Worm (Caenorhabditis elegans) whole organism, late embryonic: ENCODE measurements around the gene K02D3.2.

ENCODE experiments used
- F13H6.1 ChIP-seq: sonication (generic microtip); optimal IDR thresholded peaks from 2 replicates; lab custom pipeline; 2016; ENCODE audit warnings: missing genetic modification characterization, missing compliant biosample characterization
- ahr-1 ChIP-seq: sonication (generic microtip); optimal IDR thresholded peaks from 2 replicates; lab custom pipeline; 2016; ENCODE audit warnings: missing genetic modification characterization, missing compliant biosample characterization
- ama-1 ChIP-seq: fragments of 150-350 bp; optimal IDR thresholded peaks from 2 replicates; lab custom pipeline; 2014
- ceh-14 ChIP-seq: sonication (generic microtip); optimal IDR thresholded peaks from 2 replicates; lab custom pipeline; 2016; ENCODE audit warnings: missing genotype, missing genetic modification characterization, missing compliant biosample characterization
- ceh-19 ChIP-seq: fragments of 200-800 bp; sonication (Bioruptor generic); optimal IDR thresholded peaks from 2 replicates; lab custom pipeline; 2018; ENCODE audit warnings: mild to moderate bottlenecking, missing genetic modification characterization, missing compliant biosample characterization
- ceh-2 ChIP-seq: sonication (generic microtip); optimal IDR thresholded peaks from 2 replicates; lab custom pipeline; 2016; ENCODE audit warnings: missing genotype, missing genetic modification characterization, missing compliant biosample characterization
- ceh-22 ChIP-seq: sonication (generic microtip); optimal IDR thresholded peaks from 2 replicates; lab custom pipeline; 2017; ENCODE audit warnings: missing biosample characterization, missing genetic modification characterization
- ceh-24 ChIP-seq: sonication (generic microtip); optimal IDR thresholded peaks from 2 replicates; lab custom pipeline; 2016; ENCODE audit warnings: mild to moderate bottlenecking, missing genetic modification characterization, missing compliant biosample characterization
- ceh-48 ChIP-seq: sonication (generic microtip); optimal IDR thresholded peaks from 2 replicates; lab custom pipeline; 2016; ENCODE audit warnings: missing genetic modification characterization, inconsistent platforms, missing compliant biosample characterization
- che-1 ChIP-seq: sonication (generic microtip); optimal IDR thresholded peaks from 2 replicates; lab custom pipeline; 2016; ENCODE audit warnings: mild to moderate bottlenecking, missing genetic modification characterization, missing compliant biosample characterization
- dve-1 ChIP-seq: sonication (generic microtip); optimal IDR thresholded peaks from 2 replicates; lab custom pipeline; 2017; ENCODE audit warnings: antibody characterized with exemption, mild to moderate bottlenecking, missing genetic modification characterization, missing compliant biosample characterization
- elt-4 ChIP-seq: sonication (generic microtip); optimal IDR thresholded peaks from 2 replicates; lab custom pipeline; 2016; ENCODE audit warnings: missing genetic modification characterization, missing compliant biosample characterization
- fax-1 ChIP-seq: sonication (generic microtip); optimal IDR thresholded peaks from 2 replicates; lab custom pipeline; 2016; ENCODE audit warnings: missing genotype, missing genetic modification characterization, missing compliant biosample characterization
- fkh-10 ChIP-seq: fragments of 150-350 bp; optimal IDR thresholded peaks from 2 replicates; lab custom pipeline; 2014; ENCODE audit warnings: missing biosample characterization, missing genetic modification reagents, missing genetic modification characterization
- hlh-13 ChIP-seq: fragments of 200-800 bp; sonication (Bioruptor generic); optimal IDR thresholded peaks from 2 replicates; lab custom pipeline; 2018; ENCODE audit warnings: mild to moderate bottlenecking, missing genetic modification characterization, missing compliant biosample characterization
- hlh-15 ChIP-seq: sonication (generic microtip); optimal IDR thresholded peaks from 2 replicates; lab custom pipeline; 2016; ENCODE audit warnings: missing genetic modification characterization, missing compliant biosample characterization
- hlh-30 ChIP-seq: sonication (generic microtip); optimal IDR thresholded peaks from 2 replicates; lab custom pipeline; 2017; ENCODE audit warnings: antibody characterized with exemption, missing genetic modification characterization, missing compliant biosample characterization; ENCODE audit not compliant: insufficient read depth
- hlh-6 ChIP-seq: sonication (generic microtip); optimal IDR thresholded peaks from 2 replicates; lab custom pipeline; 2016; ENCODE audit warnings: missing genotype, missing genetic modification characterization, missing compliant biosample characterization
- hlh-8 ChIP-seq: sonication (generic microtip); optimal IDR thresholded peaks from 2 replicates; lab custom pipeline; 2016; ENCODE audit warnings: missing genotype, missing genetic modification characterization, missing compliant biosample characterization
- madf-2 ChIP-seq: sonication (generic microtip); optimal IDR thresholded peaks from 2 replicates; lab custom pipeline; 2017; ENCODE audit warnings: missing genetic modification characterization, missing compliant biosample characterization
- npax-4 ChIP-seq: sonication (generic microtip); optimal IDR thresholded peaks from 2 replicates; lab custom pipeline; 2016; ENCODE audit warnings: missing genetic modification characterization, missing compliant biosample characterization
- odd-2 ChIP-seq: sonication (generic microtip); optimal IDR thresholded peaks from 2 replicates; lab custom pipeline; 2017; ENCODE audit warnings: antibody characterized with exemption, mild to moderate bottlenecking, missing genetic modification characterization, missing compliant biosample characterization
- pag-3 ChIP-seq: sonication (generic microtip); optimal IDR thresholded peaks from 2 replicates; lab custom pipeline; 2016; ENCODE audit warnings: missing compliant biosample characterization, missing genetic modification characterization, borderline replicate concordance
- pat-9 ChIP-seq: fragments of 200-800 bp; sonication (Bioruptor generic); optimal IDR thresholded peaks from 2 replicates; lab custom pipeline; 2018; ENCODE audit warnings: mild to moderate bottlenecking, missing genetic modification characterization, moderate library complexity, missing compliant biosample characterization
- pha-4 ChIP-seq: fragments of 150-350 bp; optimal IDR thresholded peaks from 2 replicates; lab custom pipeline; 2018; ENCODE audit warnings: missing biosample characterization, missing genetic modification reagents, missing genetic modification characterization
- ref-2 ChIP-seq: sonication (generic microtip); optimal IDR thresholded peaks from 2 replicates; lab custom pipeline; 2016; ENCODE audit warnings: missing genetic modification characterization, missing compliant biosample characterization
- sox-2 ChIP-seq: fragments of 200-800 bp; sonication (Bioruptor generic); IDR thresholded peaks from 2 replicates; pipeline ENCODE4 v1.3.6; 2022; ENCODE audit warnings: missing genetic modification reagents, missing genetic modification characterization, missing compliant biosample characterization
- sox-4 ChIP-seq: sonication (generic microtip); optimal IDR thresholded peaks from 2 replicates; lab custom pipeline; 2017; ENCODE audit warnings: mild to moderate bottlenecking, missing genetic modification characterization, inconsistent platforms, missing compliant biosample characterization
- tbx-2 ChIP-seq: sonication (generic microtip); optimal IDR thresholded peaks from 2 replicates; lab custom pipeline; 2016; ENCODE audit warnings: missing genetic modification characterization, missing compliant biosample characterization
- tbx-7 ChIP-seq: sonication (generic microtip); optimal IDR thresholded peaks from 2 replicates; lab custom pipeline; 2016; ENCODE audit warnings: missing genotype, missing genetic modification characterization, missing compliant biosample characterization
- ttx-3 ChIP-seq: sonication (generic microtip); optimal IDR thresholded peaks from 2 replicates; lab custom pipeline; 2016; ENCODE audit warnings: missing genetic modification reagents, missing genetic modification characterization, missing compliant biosample characterization
- unc-3 ChIP-seq, 2 experiments: fragments of 200-800 bp in 1 of 2; sonication (Bioruptor generic) in 1 of 2; sonication (generic microtip) in 1 of 2; conservative IDR thresholded peaks in 1 of 2; optimal IDR thresholded peaks in 1 of 2; 2 replicates each; pipeline versions ENCODE4 v1.3.6 to Lab custom; 2016 to 2022; ENCODE audit warnings: missing compliant biosample characterization in 2 of 2, missing genetic modification characterization in 2 of 2, missing genetic modification reagents in 1 of 2
- unc-42 ChIP-seq: sonication (generic microtip); optimal IDR thresholded peaks from 2 replicates; lab custom pipeline; 2016; ENCODE audit warnings: missing genotype, missing genetic modification characterization, missing compliant biosample characterization

K02D3.2 gene

DNA sequence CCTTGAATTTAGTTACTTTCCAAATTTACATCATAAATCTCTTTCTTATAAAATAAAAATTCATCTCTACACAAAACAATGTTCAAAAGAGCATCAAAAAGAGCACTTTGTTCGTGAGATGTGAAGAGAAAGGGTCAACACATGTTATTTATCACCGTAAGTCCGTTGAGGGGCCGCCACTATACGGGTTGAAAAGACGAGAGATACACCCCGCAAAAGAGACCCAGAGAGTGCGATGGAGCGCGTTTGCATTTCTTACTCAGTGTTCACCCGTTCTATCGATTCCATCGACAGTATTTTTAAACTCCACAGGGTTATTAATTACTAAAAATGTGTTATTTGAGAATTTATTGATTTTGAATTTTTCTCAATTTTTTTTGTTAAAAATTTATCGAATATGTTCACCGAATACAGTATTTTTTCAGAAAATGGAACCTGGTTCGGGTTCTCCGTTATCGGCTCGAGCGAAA is 15.1 kb upstream of the K02D3.2 start, which contains the start of gene pix-1 (continued):
- no peak for TF ChIP-seq ceh-2 (tag; lab: Kevin White, UChicago)
- peak; percentile 9 for TF ChIP-seq tbx-2 (tag; lab: Kevin White, UChicago)
- TF ChIP-seq dve-1 = no peak
- no peak for TF ChIP-seq pat-9 (tag; lab: Kevin White, UChicago)
- no peak for TF ChIP-seq hlh-13
- no peak for TF ChIP-seq che-1 (tag; lab: Kevin White, UChicago)
- no peak for TF ChIP-seq unc-42 (tag; lab: Kevin White, UChicago)
- TF ChIP-seq unc-3 (GFP tag; conservative IDR thresholded peaks at IDR 0.05; lab: Robert Waterston, UW) = no peak
- TF ChIP-seq unc-3 (tag; optimal IDR thresholded peaks at IDR 0.05; lab: Kevin White, UChicago) = no peak
- no peak for TF ChIP-seq hlh-6 (tag; lab: Kevin White, UChicago)
- TF ChIP-seq hlh-8 (tag; lab: Kevin White, UChicago) = peak; percentile 76
- TF ChIP-seq ceh-14 (tag; lab: Kevin White, UChicago) = no peak
- no peak for TF ChIP-seq hlh-30 (tag; lab: Kevin White, UChicago)
- TF ChIP-seq F13H6.1 (tag; lab: Kevin White, UChicago) = no peak
- TF ChIP-seq pha-4 (tag; lab: Kevin White, UChicago) = no peak
- TF ChIP-seq ceh-48 = peak; percentile 14
- no peak for TF ChIP-seq sox-2 (GFP tag; lab: Robert Waterston, UW)
- TF ChIP-seq odd-2 = no peak
- no peak for TF ChIP-seq ahr-1 (tag; lab: Kevin White, UChicago)

DNA sequence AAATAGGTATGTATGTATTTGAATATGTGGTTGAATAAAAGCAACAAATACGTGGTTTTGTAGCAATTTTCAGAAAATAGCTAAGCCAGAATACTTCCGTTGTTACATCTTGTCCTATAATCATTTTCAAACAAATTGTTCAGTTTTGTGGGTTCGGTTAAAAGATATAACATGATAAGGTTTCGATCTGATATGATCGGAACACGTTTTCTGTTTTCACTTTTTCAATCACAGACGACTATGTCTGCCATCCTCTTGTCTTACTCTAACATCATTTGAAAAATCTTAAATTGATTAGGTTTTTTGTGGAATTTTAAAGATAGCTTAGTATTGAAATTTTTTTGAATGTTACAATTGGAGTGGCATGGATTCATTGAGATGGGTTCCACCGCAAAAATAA is 14.5 kb upstream of the K02D3.2 start:
- no peak for TF ChIP-seq unc-3 (GFP tag; conservative IDR thresholded peaks at IDR 0.05; lab: Robert Waterston, UW)
- TF ChIP-seq unc-3 (tag; optimal IDR thresholded peaks at IDR 0.05; lab: Kevin White, UChicago) = no peak

DNA sequence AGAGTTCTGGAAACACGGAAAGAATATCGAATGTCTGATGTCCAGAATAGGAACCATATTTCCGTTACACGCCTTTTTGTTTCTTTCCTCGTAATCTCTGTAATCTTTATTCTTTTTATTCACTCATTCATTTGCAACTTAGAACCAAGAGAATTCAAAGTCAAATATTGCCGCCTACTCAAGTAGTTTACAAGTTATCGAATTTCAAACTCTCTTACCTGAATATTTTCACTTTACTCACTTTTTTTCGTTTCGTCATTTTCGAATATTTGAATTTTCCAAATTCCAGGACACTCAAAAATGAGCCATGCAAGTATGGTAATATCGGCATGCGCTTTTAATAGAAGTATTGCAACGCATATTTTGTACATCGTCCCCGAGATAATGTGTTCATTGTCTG is 12.6 kb upstream of the K02D3.2 start, which contains the start of gene K11E4.6:
TSS of gene K11E4.6 (plus strand) at position 301 of the 400 bp plus-strand sequence.
- TF ChIP-seq fax-1 (tag; lab: Kevin White, UChicago) = no peak
- no peak for TF ChIP-seq hlh-8 (tag; lab: Kevin White, UChicago)
- no peak for TF ChIP-seq fkh-10 (GFP tag; lab: Kevin White, UChicago)
- no peak for TF ChIP-seq ref-2 (tag; lab: Kevin White, UChicago)
- no peak for TF ChIP-seq ceh-14 (tag; lab: Kevin White, UChicago)

DNA sequence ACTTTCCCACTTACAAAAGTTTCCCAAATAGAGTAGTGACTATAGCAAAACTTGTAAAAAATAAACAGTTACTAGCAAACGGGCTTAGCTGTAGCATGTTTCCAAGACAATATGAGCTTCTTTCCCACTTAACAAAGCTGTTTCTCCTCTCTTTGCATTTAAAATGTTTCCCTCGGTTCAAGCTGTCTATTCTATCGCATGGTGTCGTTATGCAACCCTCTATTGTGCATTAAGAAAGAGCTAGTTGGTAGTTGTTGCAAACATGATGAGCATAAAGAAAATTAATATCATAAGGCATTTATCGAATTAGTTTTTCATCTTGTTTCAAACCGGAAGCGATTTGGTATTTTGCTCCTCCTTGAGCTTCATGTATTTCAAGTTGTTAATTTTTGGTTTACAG is 11.0 kb upstream of the K02D3.2 start, which contains the start of gene poml-1:
TSS of gene poml-1 (minus strand) at position 101 of the 400 bp plus-strand sequence.
- TF ChIP-seq sox-4 (tag; lab: Kevin White, UChicago) (no peak), ttx-3 (tag; lab: Kevin White, UChicago) (no peak), hlh-6 (tag; lab: Kevin White, UChicago) (no peak), ceh-19 (no peak), ceh-24 (tag; lab: Kevin White, UChicago) (no peak), pag-3 (tag; lab: Kevin White, UChicago) (no peak), ceh-22 (tag; lab: Kevin White, UChicago) (no peak), fkh-10 (GFP tag; lab: Kevin White, UChicago) (no peak), madf-2 (no peak), npax-4 (tag; lab: Kevin White, UChicago) (no peak), tbx-7 (no peak), pat-9 (tag; lab: Kevin White, UChicago) (no peak), elt-4 (no peak), tbx-2 (tag; lab: Kevin White, UChicago) (no peak), hlh-15 (tag; lab: Kevin White, UChicago) (no peak), ama-1 (no peak)
- TF ChIP-seq, all 69 proteins: peak for 0
